Worm (Caenorhabditis elegans): Measurements from ENCODE around the gene ZK353.2.

DNA sequence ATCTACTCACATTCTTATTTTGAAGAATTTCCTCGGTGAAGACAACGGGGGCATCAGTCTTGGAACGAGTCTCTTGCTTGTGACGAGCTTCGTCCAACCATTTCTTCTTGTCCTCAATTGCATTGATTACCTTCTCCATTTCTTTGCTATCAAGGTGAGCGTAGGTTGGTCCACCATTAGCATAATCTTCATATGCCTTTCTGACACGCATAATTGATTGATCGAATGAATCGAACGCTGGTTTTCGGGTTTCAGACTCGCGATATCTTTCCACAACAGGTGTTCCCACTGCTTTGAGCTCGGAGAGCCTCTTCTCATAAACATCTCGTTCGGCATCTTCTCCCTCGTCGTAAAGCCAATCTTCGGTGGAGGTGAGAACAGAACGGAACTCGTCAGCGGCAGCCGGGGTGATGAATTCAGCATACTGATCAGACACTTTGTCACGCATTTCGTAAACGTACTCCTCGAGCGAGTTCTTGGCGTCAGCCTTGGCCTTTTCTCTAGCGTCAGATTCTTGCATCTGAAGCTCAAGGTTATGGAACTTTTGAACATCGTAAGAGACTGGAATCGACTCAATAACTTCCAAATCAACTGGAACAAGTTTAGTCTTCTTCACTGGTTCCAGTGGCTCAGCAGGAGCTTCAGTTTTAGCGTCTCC lies 46.1 kb downstream of the ZK353.2 start:
- TF ChIP-seq F44E2.7 (GFP tag; IDR thresholded peaks at IDR 0.05) (no peak), zfp-3 (GFP tag; conservative IDR thresholded peaks at IDR 0.05) (no peak), nhr-28 (tag; optimal IDR thresholded peaks at IDR 0.05) (no peak)
